Worm (Caenorhabditis elegans) whole organism, L1 larva: ENCODE data around the gene F56C3.4.

ENCODE experiments used
- alr-1 ChIP-seq: fragments of 200-800 bp; sonication (Bioruptor generic); optimal IDR thresholded peaks from 2 replicates; lab custom pipeline; 2018; ENCODE audit warnings: borderline replicate concordance, mild to moderate bottlenecking, missing genetic modification characterization, missing compliant biosample characterization
- aly-2 ChIP-seq: fragments of 150-350 bp; optimal IDR thresholded peaks from 2 replicates; lab custom pipeline; 2014; ENCODE audit warnings: missing biosample characterization, missing genetic modification characterization
- fkh-4 ChIP-seq: sonication (generic microtip); optimal IDR thresholded peaks from 2 replicates; lab custom pipeline; 2016; ENCODE audit warnings: missing compliant biosample characterization, missing genetic modification characterization, borderline replicate concordance
- lsy-2 ChIP-seq, 2 experiments: fragments of 150-350 bp; optimal IDR thresholded peaks; 2 replicates each; lab custom pipeline; 2014; ENCODE audit warnings: missing biosample characterization in 2 of 2, missing genetic modification characterization in 2 of 2
- mab-9 ChIP-seq: fragments of 200-800 bp; sonication (Bioruptor generic); IDR thresholded peaks from 2 replicates; pipeline ENCODE4 v1.3.6; 2022; ENCODE audit warnings: missing genetic modification reagents, missing genetic modification characterization, missing compliant biosample characterization
- nhr-76 ChIP-seq: sonication (generic microtip); optimal IDR thresholded peaks from 2 replicates; lab custom pipeline; 2017; ENCODE audit warnings: missing biosample characterization, missing genetic modification characterization
- skn-1 ChIP-seq: fragments of 150-350 bp; optimal IDR thresholded peaks from 2 replicates; lab custom pipeline; 2014; ENCODE audit warnings: missing biosample characterization, missing genetic modification characterization
- sup-37 ChIP-seq: fragments of 200-800 bp; sonication (Bioruptor generic); optimal IDR thresholded peaks from 2 replicates; lab custom pipeline; 2018; ENCODE audit warnings: mild to moderate bottlenecking, missing genetic modification characterization, missing compliant biosample characterization
- unc-130 ChIP-seq: fragments of 150-350 bp; optimal IDR thresholded peaks from 2 replicates; lab custom pipeline; 2017; ENCODE audit warnings: missing biosample characterization, missing genetic modification characterization, inconsistent platforms
- unc-62 ChIP-seq: fragments of 150-350 bp; optimal IDR thresholded peaks from 2 replicates; lab custom pipeline; 2014; ENCODE audit warnings: missing biosample characterization, missing genetic modification reagents, missing genetic modification characterization

DNA sequence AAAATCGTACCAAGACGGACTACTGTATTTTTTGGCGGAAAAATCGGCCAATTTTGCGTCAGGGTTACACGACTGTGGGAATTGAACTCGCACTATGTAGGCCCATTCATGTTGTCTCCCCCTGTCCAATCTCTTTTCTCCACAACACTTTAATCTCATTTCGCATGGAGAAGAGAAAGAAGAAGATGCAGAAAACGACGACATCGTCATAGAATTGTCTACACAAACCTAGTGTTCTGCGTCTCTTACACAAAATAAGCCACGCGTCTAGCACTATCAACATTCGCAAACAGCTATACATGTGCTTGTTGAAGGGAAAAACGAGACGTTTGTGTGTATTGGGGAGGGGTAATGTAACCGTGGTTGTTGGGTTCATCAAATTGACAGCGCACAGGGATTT is 37.5 kb downstream of the F56C3.4 start:
- TF ChIP-seq lsy-2 (tag; optimal IDR thresholded peaks at IDR 0.05; lab: Kevin White, UChicago) (peak; percentile 68 to 81), nhr-76 (tag; lab: Kevin White, UChicago) (no peak), mab-9 (GFP tag; lab: Robert Waterston, UW) (peak; percentile 67), aly-2 (tag; lab: Kevin White, UChicago) (peak; percentile 67), sup-37 (no peak), fkh-4 (no peak), skn-1 (tag; lab: Kevin White, UChicago) (peak; percentile 92), unc-130 (tag; lab: Kevin White, UChicago) (peak; percentile 38), unc-62 (GFP tag; lab: Kevin White, UChicago) (no peak), alr-1 (no peak)
